Worm (Caenorhabditis elegans): ENCODE measurements around the gene abf-3.

The abf-3 gene

ce11 chrV:15824866-15825265 lies 7.2 kb upstream of the abf-3 start, which contains the start of gene srbc-50:
TSS of gene srbc-50 (minus strand) at chrV:15824966.
- TF ChIP-seq nhr-76 (tag; optimal IDR thresholded peaks at IDR 0.05) (no peak), ceh-9 (tag; optimal IDR thresholded peaks at IDR 0.05) (no peak), eor-1 (tag; optimal IDR thresholded peaks at IDR 0.05) (no peak), ztf-11 (tag; optimal IDR thresholded peaks at IDR 0.05) (no peak), tbx-2 (tag; optimal IDR thresholded peaks at IDR 0.05) (no peak), elt-2 (tag; optimal IDR thresholded peaks at IDR 0.05) (no peak), nhr-11 (tag; optimal IDR thresholded peaks at IDR 0.05) (no peak)

ce11 chrV:15821398-15821797 lies 3.8 kb upstream of the abf-3 start, which contains the start of gene srbc-49:
TSS of gene srbc-49 (plus strand) at chrV:15821698.
- TF ChIP-seq lin-15B (tag; optimal IDR thresholded peaks at IDR 0.05) = no peak
- no peak for TF ChIP-seq mdl-1 (tag; optimal IDR thresholded peaks at IDR 0.05)
- TF ChIP-seq jun-1 (tag; optimal IDR thresholded peaks at IDR 0.05) = no peak
- TF ChIP-seq mml-1 (tag; optimal IDR thresholded peaks at IDR 0.05) = no peak
- no peak for TF ChIP-seq nhr-25 (tag; optimal IDR thresholded peaks at IDR 0.05)
- TF ChIP-seq hmg-11 (tag; optimal IDR thresholded peaks at IDR 0.05) = no peak
- TF ChIP-seq unc-62 (GFP tag; optimal IDR thresholded peaks at IDR 0.05) = no peak
- TF ChIP-seq zag-1 (tag; optimal IDR thresholded peaks at IDR 0.05) = no peak
- no peak for TF ChIP-seq elt-1 (tag; optimal IDR thresholded peaks at IDR 0.05)
- no peak for TF ChIP-seq ceh-28 (tag; optimal IDR thresholded peaks at IDR 0.05)
- no peak for TF ChIP-seq nhr-12 (tag; optimal IDR thresholded peaks at IDR 0.05)
- TF ChIP-seq egl-27 (tag; optimal IDR thresholded peaks at IDR 0.05) = no peak
- TF ChIP-seq fkh-2 (tag; optimal IDR thresholded peaks at IDR 0.05) = no peak
- TF ChIP-seq eor-1 (tag; optimal IDR thresholded peaks at IDR 0.05) = no peak
- TF ChIP-seq nhr-77 (tag; optimal IDR thresholded peaks at IDR 0.05) = no peak
- no peak for TF ChIP-seq nhr-28 (tag; optimal IDR thresholded peaks at IDR 0.05)
- no peak for TF ChIP-seq ceh-82 (tag; optimal IDR thresholded peaks at IDR 0.05)

- no peak for TF ChIP-seq pqm-1 (tag; optimal IDR thresholded peaks at IDR 0.05)
- TF ChIP-seq lsy-12 (tag; optimal IDR thresholded peaks at IDR 0.05) = no peak
- no peak for TF ChIP-seq nfya-1 (tag; optimal IDR thresholded peaks at IDR 0.05; ENCODE audit: insufficient read depth)
- TF ChIP-seq nhr-67 (tag; optimal IDR thresholded peaks at IDR 0.05) = no peak
- no peak for TF ChIP-seq ztf-11 (tag; optimal IDR thresholded peaks at IDR 0.05)
- no peak for TF ChIP-seq nhr-28 (tag; optimal IDR thresholded peaks at IDR 0.05)
- no peak for TF ChIP-seq daf-12 (tag; optimal IDR thresholded peaks at IDR 0.05)
- no peak for TF ChIP-seq skn-1 (tag; optimal IDR thresholded peaks at IDR 0.05)
- no peak for TF ChIP-seq jun-1 (tag; optimal IDR thresholded peaks at IDR 0.05)
- no peak for TF ChIP-seq lin-15B (tag; optimal IDR thresholded peaks at IDR 0.05)
- TF ChIP-seq fos-1 (tag; optimal IDR thresholded peaks at IDR 0.05) = no peak
- TF ChIP-seq egl-27 (tag; optimal IDR thresholded peaks at IDR 0.05) = no peak
- no peak for TF ChIP-seq aly-2 (tag; optimal IDR thresholded peaks at IDR 0.05)
- TF ChIP-seq tbx-2 (tag; optimal IDR thresholded peaks at IDR 0.05) = no peak
- TF ChIP-seq ama-1 (optimal IDR thresholded peaks at IDR 0.05) = no peak
- TF ChIP-seq eor-1 (tag; optimal IDR thresholded peaks at IDR 0.05) = no peak
- no peak for TF ChIP-seq ZK546.5 (tag; optimal IDR thresholded peaks at IDR 0.05)
- TF ChIP-seq fkh-2 (tag; optimal IDR thresholded peaks at IDR 0.05) = no peak
- no peak for TF ChIP-seq zag-1 (tag; optimal IDR thresholded peaks at IDR 0.05)
- TF ChIP-seq nhr-76 (tag; optimal IDR thresholded peaks at IDR 0.05) = no peak
Measured at ce11 chrV:15819983-15820382, 2.3 kb upstream of the abf-3 start, which contains the start of gene srbc-48. TSS of gene srbc-48 (plus strand) at chrV:15820283.

- TF ChIP-seq snpc-4 (tag; optimal IDR thresholded peaks at IDR 0.05) (no peak), ztf-4 (tag; optimal IDR thresholded peaks at IDR 0.05) (no peak), elt-3 (tag; optimal IDR thresholded peaks at IDR 0.05) (no peak), lin-39 (tag; optimal IDR thresholded peaks at IDR 0.05) (no peak), nhr-23 (tag; optimal IDR thresholded peaks at IDR 0.05) (no peak), nhr-25 (tag; optimal IDR thresholded peaks at IDR 0.05) (no peak), egl-5 (tag; optimal IDR thresholded peaks at IDR 0.05) (no peak), nhr-12 (tag; optimal IDR thresholded peaks at IDR 0.05) (no peak), nhr-77 (tag; optimal IDR thresholded peaks at IDR 0.05) (no peak), ztf-11 (tag; optimal IDR thresholded peaks at IDR 0.05) (no peak), lsy-12 (tag; optimal IDR thresholded peaks at IDR 0.05) (no peak), unc-62 (GFP tag; optimal IDR thresholded peaks at IDR 0.05) (no peak), nhr-43 (tag; optimal IDR thresholded peaks at IDR 0.05; ENCODE audit: poor library complexity, severe bottlenecking) (no peak), ZK546.5 (tag; optimal IDR thresholded peaks at IDR 0.05) (no peak), skn-1 (tag; optimal IDR thresholded peaks at IDR 0.05) (no peak), R02D3.7 (tag; optimal IDR thresholded peaks at IDR 0.05) (no peak), fkh-2 (tag; optimal IDR thresholded peaks at IDR 0.05) (no peak), pqm-1 (tag; optimal IDR thresholded peaks at IDR 0.05) (no peak), nhr-67 (tag; optimal IDR thresholded peaks at IDR 0.05) (no peak), pha-4 (tag; optimal IDR thresholded peaks at IDR 0.05) (no peak)
Measured at ce11 chrV:15815962-15816432, 1.6 kb downstream of the abf-3 start, which contains the start of the genes fbxa-69 and F54B8.4. TSS of gene fbxa-69 (minus strand) at chrV:15815971. TSS of gene F54B8.4 (plus strand) at chrV:15816382.

Data from whole organism, L3 larva.